Worm (Caenorhabditis elegans) whole organism, L3 larva: Measurements from ENCODE around the gene sta-1.

ENCODE experiments used
- aly-2 ChIP-seq: fragments of 150-350 bp; optimal IDR thresholded peaks from 2 replicates; lab custom pipeline; 2014; ENCODE audit warnings: missing biosample characterization, missing genetic modification characterization
- mdl-1 ChIP-seq: fragments of 150-350 bp; optimal IDR thresholded peaks from 2 replicates; lab custom pipeline; 2014; ENCODE audit warnings: missing biosample characterization, missing genetic modification characterization
- nhr-11 ChIP-seq: fragments of 150-350 bp; optimal IDR thresholded peaks from 2 replicates; lab custom pipeline; 2014; ENCODE audit warnings: missing biosample characterization, missing genetic modification characterization
- nhr-237 ChIP-seq: fragments of 150-350 bp; optimal IDR thresholded peaks from 2 replicates; lab custom pipeline; 2014; ENCODE audit warnings: missing biosample characterization, missing genetic modification characterization
- nhr-77 ChIP-seq: fragments of 150-350 bp; optimal IDR thresholded peaks from 2 replicates; lab custom pipeline; 2014; ENCODE audit warnings: missing biosample characterization, missing genetic modification characterization
- tbx-2 ChIP-seq: sonication (generic microtip); optimal IDR thresholded peaks from 2 replicates; lab custom pipeline; 2016; ENCODE audit warnings: mild to moderate bottlenecking, missing genetic modification characterization, missing compliant biosample characterization
- unc-39 ChIP-seq: sonication (generic microtip); optimal IDR thresholded peaks from 4 replicates; lab custom pipeline; 2017; ENCODE audit warnings: missing biosample characterization, missing genetic modification characterization
- ztf-11 ChIP-seq: fragments of 150-350 bp; optimal IDR thresholded peaks from 2 replicates; lab custom pipeline; 2014; ENCODE audit warnings: missing biosample characterization, missing genetic modification characterization

ce11 chrIV:16656232-16656631, 7.9 kb upstream of the sta-1 start, which contains the start of gene tsr-2:
- TF ChIP-seq aly-2, result no peak
- peak; percentile 17 for TF ChIP-seq nhr-77 (tag; lab: Kevin White, UChicago)
- TF ChIP-seq tbx-2, result peak; percentile 84
- no peak for TF ChIP-seq nhr-237
- TF ChIP-seq nhr-11 (tag; lab: Kevin White, UChicago), result no peak
- TF ChIP-seq unc-39 (tag; lab: Kevin White, UChicago), result no peak
- TF ChIP-seq mdl-1 (tag; lab: Kevin White, UChicago), result no peak
- TF ChIP-seq ztf-11 (tag; lab: Kevin White, UChicago), result no peak
